Fruit fly (Drosophila melanogaster) whole organism, embryonic: ENCODE measurements around the gene Chd64.
A peak's percentile ranks its signal among the peaks of the same experiment; 100 is the strongest.

Source experiments
- Abd-B ChIP-seq: fragments of 200-800 bp; sonication (Bioruptor generic); optimal IDR thresholded peaks from 2 replicates; lab custom pipeline; 2018; ENCODE audit warnings: missing biosample characterization, mild to moderate bottlenecking, missing genetic modification characterization, moderate library complexity
- CG10565 ChIP-seq: fragments of 200-800 bp; sonication (Bioruptor generic); optimal IDR thresholded peaks from 3 replicates; lab custom pipeline; 2016; ENCODE audit warnings: missing biosample characterization, mild to moderate bottlenecking, missing genetic modification characterization
- CG10979 ChIP-seq: fragments of 200-800 bp; sonication (Bioruptor generic); optimal IDR thresholded peaks from 2 replicates; lab custom pipeline; 2018; ENCODE audit warnings: missing biosample characterization, mild to moderate bottlenecking, missing genetic modification characterization, moderate library complexity
- CG12104 ChIP-seq: fragments of 200-800 bp; sonication (Bioruptor generic); optimal IDR thresholded peaks from 3 replicates; lab custom pipeline; 2016; ENCODE audit warnings: missing biosample characterization, missing genetic modification characterization
- CG1602 ChIP-seq: fragments of 200-800 bp; sonication (Bioruptor generic); optimal IDR thresholded peaks from 3 replicates; lab custom pipeline; 2016; ENCODE audit warnings: missing biosample characterization, missing genetic modification characterization
- CG17361 ChIP-seq: fragments of 200-800 bp; sonication (Bioruptor generic); IDR thresholded peaks from 3 replicates; pipeline ENCODE4 v1.3.6; 2022; ENCODE audit warnings: missing biosample characterization, missing genetic modification characterization
- CG17385 ChIP-seq: fragments of 200-800 bp; sonication (Bioruptor generic); optimal IDR thresholded peaks from 3 replicates; lab custom pipeline; 2018; ENCODE audit warnings: missing biosample characterization, mild to moderate bottlenecking, missing genetic modification characterization
- CG17829 ChIP-seq: fragments of 200-800 bp; optimal IDR thresholded peaks from 2 replicates; lab custom pipeline; 2019; ENCODE audit warnings: missing biosample characterization, mild to moderate bottlenecking, missing genetic modification characterization, moderate library complexity
- CG2712 ChIP-seq: fragments of 200-800 bp; optimal IDR thresholded peaks from 3 replicates; lab custom pipeline; 2019; ENCODE audit warnings: missing biosample characterization, mild to moderate bottlenecking, missing genetic modification characterization, moderate library complexity
- CG30403 ChIP-seq: fragments of 200-800 bp; sonication (Bioruptor generic); optimal IDR thresholded peaks from 3 replicates; lab custom pipeline; 2016; ENCODE audit warnings: missing biosample characterization, missing genetic modification characterization
- CG32532 ChIP-seq: fragments of 200-800 bp; sonication (Bioruptor generic); IDR thresholded peaks from 2 replicates; pipeline ENCODE4 v1.3.6; 2022; ENCODE audit warnings: missing biosample characterization, missing genetic modification characterization
- CG3847 ChIP-seq: fragments of 200-800 bp; sonication (Bioruptor generic); IDR thresholded peaks from 2 replicates; pipeline ENCODE4 v1.3.6; 2022; ENCODE audit warnings: missing biosample characterization, missing genetic modification characterization
- CG4617 ChIP-seq: fragments of 200-800 bp; sonication (Bioruptor generic); optimal IDR thresholded peaks from 3 replicates; lab custom pipeline; 2016; ENCODE audit warnings: missing biosample characterization, missing genetic modification characterization, borderline replicate concordance
- CG4820 ChIP-seq: fragments of 200-800 bp; sonication (Bioruptor generic); optimal IDR thresholded peaks from 3 replicates; lab custom pipeline; 2016; ENCODE audit warnings: missing biosample characterization, missing genetic modification characterization
- CG6813 ChIP-seq: fragments of 200-800 bp; sonication (Bioruptor generic); optimal IDR thresholded peaks from 2 replicates; lab custom pipeline; 2017; ENCODE audit warnings: missing biosample characterization, missing genetic modification characterization, mild to moderate bottlenecking, moderate library complexity, missing genetic modification reagents
- CoRest ChIP-seq: fragments of 200-800 bp; sonication (Bioruptor generic); optimal IDR thresholded peaks from 3 replicates; lab custom pipeline; 2018; ENCODE audit warnings: missing biosample characterization, mild to moderate bottlenecking, missing genetic modification characterization, moderate library complexity
- Dbx ChIP-seq: fragments of 200-800 bp; sonication (Bioruptor generic); IDR thresholded peaks from 3 replicates; pipeline ENCODE4 v1.3.6; 2022; ENCODE audit warnings: missing biosample characterization, missing genetic modification characterization
- Dp ChIP-seq: fragments of 200-800 bp; sonication (Bioruptor generic); optimal IDR thresholded peaks from 2 replicates; lab custom pipeline; 2018; ENCODE audit warnings: missing biosample characterization, mild to moderate bottlenecking, missing genetic modification characterization, moderate library complexity
- Dref ChIP-seq: fragments of 200-800 bp; sonication (Bioruptor generic); IDR thresholded peaks from 2 replicates; pipeline ENCODE4 v1.3.6; 2022; ENCODE audit warnings: missing biosample characterization, missing genetic modification characterization
- Ets97D ChIP-seq: fragments of 200-800 bp; sonication (Bioruptor generic); optimal IDR thresholded peaks from 3 replicates; lab custom pipeline; 2016; ENCODE audit warnings: missing biosample characterization, missing genetic modification characterization
- Hr51 ChIP-seq, 2 experiments: fragments of 200-800 bp; sonication (Bioruptor generic); optimal IDR thresholded peaks; 2 replicates in 1 of 2; 3 replicates in 1 of 2; lab custom pipeline; 2016 to 2018; ENCODE audit warnings: missing biosample characterization in 2 of 2, missing genetic modification characterization in 2 of 2, mild to moderate bottlenecking in 1 of 2, moderate library complexity in 1 of 2
- Max ChIP-seq: fragments of 200-800 bp; sonication (Bioruptor generic); optimal IDR thresholded peaks from 2 replicates; lab custom pipeline; 2016; ENCODE audit warnings: missing biosample characterization, mild to moderate bottlenecking, missing genetic modification characterization
- Myb ChIP-seq: fragments of 200-800 bp; sonication (Bioruptor generic); optimal IDR thresholded peaks from 2 replicates; lab custom pipeline; 2016; ENCODE audit warnings: missing biosample characterization, missing genetic modification characterization
- Nf-YC ChIP-seq: fragments of 200-800 bp; optimal IDR thresholded peaks from 3 replicates; lab custom pipeline; 2019; ENCODE audit warnings: missing biosample characterization, mild to moderate bottlenecking, missing genetic modification characterization, moderate library complexity
- Stat92E ChIP-seq, 3 experiments: fragments of >200 bp in 2 of 3; fragments of 200-800 bp in 1 of 3; sonication (Bioruptor generic) in 1 of 3; optimal IDR thresholded peaks; 2 replicates each; lab custom pipeline; 2017 to 2019; ENCODE audit warnings: missing biosample characterization in 3 of 3, missing genetic modification characterization in 3 of 3, mild to moderate bottlenecking in 1 of 3, moderate library complexity in 1 of 3
- Xbp1 ChIP-seq: fragments of 200-800 bp; sonication (Bioruptor generic); optimal IDR thresholded peaks from 3 replicates; lab custom pipeline; 2016; ENCODE audit warnings: missing biosample characterization, mild to moderate bottlenecking, missing genetic modification characterization
- Xrp1 ChIP-seq: fragments of 200-800 bp; sonication (Bioruptor generic); IDR thresholded peaks from 2 replicates; pipeline ENCODE4 v1.3.6; 2022; ENCODE audit warnings: missing biosample characterization, missing genetic modification characterization
- al ChIP-seq: fragments of 200-800 bp; sonication (Bioruptor generic); IDR thresholded peaks from 2 replicates; pipeline ENCODE4 v1.3.6; 2022; ENCODE audit warnings: missing biosample characterization, missing genetic modification characterization
- ato ChIP-seq: fragments of 200-800 bp; sonication (Bioruptor generic); IDR thresholded peaks from 2 replicates; pipeline ENCODE4 v1.3.6; 2022; ENCODE audit warnings: missing biosample characterization, missing genetic modification characterization; ENCODE audit not compliant: partially characterized antibody
- bcd ChIP-seq: fragments of 200-800 bp; sonication (Bioruptor generic); optimal IDR thresholded peaks from 2 replicates; lab custom pipeline; 2017; ENCODE audit warnings: missing biosample characterization, mild to moderate bottlenecking, missing genetic modification characterization
- chm ChIP-seq: fragments of 200-800 bp; sonication (Bioruptor generic); IDR thresholded peaks from 2 replicates; pipeline ENCODE4 v1.3.6; 2022; ENCODE audit warnings: missing biosample characterization, missing genetic modification characterization
- da ChIP-seq: fragments of 200-800 bp; sonication (Bioruptor generic); optimal IDR thresholded peaks from 2 replicates; lab custom pipeline; 2016; ENCODE audit warnings: missing biosample characterization, missing genetic modification characterization
- gfzf ChIP-seq: fragments of 200-800 bp; sonication (Bioruptor generic); optimal IDR thresholded peaks from 2 replicates; lab custom pipeline; 2016; ENCODE audit warnings: missing biosample characterization, mild to moderate bottlenecking, missing genetic modification characterization, moderate library complexity
- grau ChIP-seq: fragments of 200-800 bp; optimal IDR thresholded peaks from 3 replicates; lab custom pipeline; 2019; ENCODE audit warnings: missing biosample characterization, mild to moderate bottlenecking, missing genetic modification characterization, moderate library complexity
- her ChIP-seq: fragments of 200-800 bp; sonication (Bioruptor generic); optimal IDR thresholded peaks from 2 replicates; lab custom pipeline; 2016; ENCODE audit warnings: missing biosample characterization, missing genetic modification characterization
- inv ChIP-seq: fragments of 200-800 bp; sonication (Bioruptor generic); IDR thresholded peaks from 2 replicates; pipeline ENCODE4 v1.3.6; 2022; ENCODE audit warnings: missing biosample characterization, missing genetic modification characterization; ENCODE audit not compliant: partially characterized antibody
- klu ChIP-seq: fragments of 200-800 bp; sonication (Bioruptor generic); IDR thresholded peaks from 2 replicates; pipeline ENCODE4 v1.3.6; 2022; ENCODE audit warnings: missing biosample characterization, missing genetic modification characterization
- knrl ChIP-seq: fragments of 200-800 bp; sonication (Bioruptor generic); IDR thresholded peaks from 3 replicates; pipeline ENCODE4 v1.3.6; 2022; ENCODE audit warnings: missing biosample characterization, missing genetic modification characterization; ENCODE audit not compliant: partially characterized antibody
- lbe ChIP-seq: fragments of 200-800 bp; sonication (Bioruptor generic); optimal IDR thresholded peaks from 2 replicates; lab custom pipeline; 2016; ENCODE audit warnings: missing biosample characterization, mild to moderate bottlenecking, missing genetic modification characterization
- luna ChIP-seq: fragments of 200-800 bp; sonication (Bioruptor generic); optimal IDR thresholded peaks from 2 replicates; lab custom pipeline; 2016; ENCODE audit warnings: missing biosample characterization, missing genetic modification characterization
- onecut ChIP-seq: fragments of 200-800 bp; sonication (Bioruptor generic); IDR thresholded peaks from 2 replicates; pipeline ENCODE4 v1.3.6; 2022; ENCODE audit warnings: missing biosample characterization, missing genetic modification characterization
- otp ChIP-seq: fragments of 200-800 bp; sonication (Bioruptor generic); IDR thresholded peaks from 3 replicates; pipeline ENCODE4, ENCODE4 v1.3.6; 2022; ENCODE audit warnings: missing biosample characterization, missing genetic modification characterization
- sc ChIP-seq, 3 experiments: fragments of >200 bp in 2 of 3; fragments of 200-800 bp in 1 of 3; sonication (Bioruptor generic) in 1 of 3; optimal IDR thresholded peaks; 2 replicates in 2 of 3; 3 replicates in 1 of 3; lab custom pipeline; 2017; ENCODE audit warnings: mild to moderate bottlenecking in 1 of 3, missing biosample characterization in 1 of 3, missing genetic modification characterization in 1 of 3, missing genetic modification reagents in 1 of 3
- scrt ChIP-seq: fragments of 200-800 bp; sonication (Bioruptor generic); optimal IDR thresholded peaks from 2 replicates; lab custom pipeline; 2018; ENCODE audit warnings: missing biosample characterization, mild to moderate bottlenecking, missing genetic modification characterization, moderate library complexity
- toy ChIP-seq: fragments of 200-800 bp; sonication (Bioruptor generic); IDR thresholded peaks from 2 replicates; pipeline ENCODE4 v1.3.6; 2022; ENCODE audit warnings: missing biosample characterization, missing genetic modification characterization
- vvl ChIP-seq: fragments of 200-800 bp; sonication (Bioruptor generic); IDR thresholded peaks from 2 replicates; pipeline ENCODE4 v1.3.6; 2022; ENCODE audit warnings: missing biosample characterization, missing genetic modification characterization
- wdn ChIP-seq: fragments of 200-800 bp; sonication (Bioruptor generic); IDR thresholded peaks from 2 replicates; pipeline ENCODE4 v1.3.6; 2022; ENCODE audit warnings: missing biosample characterization, missing genetic modification characterization

Chd64 gene

DNA sequence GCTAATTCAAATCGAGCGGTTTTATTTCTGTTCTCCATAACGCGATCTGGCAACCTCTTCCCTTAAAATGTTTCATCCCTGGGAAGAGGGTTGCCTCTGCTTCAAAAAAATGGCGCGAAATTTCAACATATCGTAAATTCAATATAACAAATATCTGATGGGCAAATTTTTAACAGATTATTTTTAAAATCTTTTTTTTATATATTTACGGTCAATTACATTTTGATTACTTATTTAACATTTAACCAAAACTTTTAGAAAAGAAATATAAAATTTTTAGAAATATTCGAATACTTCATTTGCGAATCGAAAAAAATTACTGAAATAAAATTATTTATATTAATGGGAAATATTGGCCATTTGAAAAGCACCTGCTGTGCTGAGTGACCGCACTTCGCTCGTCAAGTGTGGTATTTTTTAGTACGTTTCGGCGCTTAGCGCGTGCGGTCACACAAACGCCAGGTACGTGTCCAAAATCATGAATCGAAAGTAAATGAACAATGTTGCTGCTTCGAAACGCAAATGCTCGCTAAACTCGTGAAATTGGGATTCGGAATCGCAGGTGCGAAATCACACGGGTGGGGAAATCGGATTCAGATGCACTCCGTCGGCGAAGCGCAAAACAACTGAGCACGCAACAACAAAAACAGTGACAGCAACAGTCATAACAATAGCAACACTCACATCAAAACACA lies 47.9 kb upstream of the Chd64 start, which contains the start of gene Ero1L (continued):
- no peak for TF ChIP-seq toy (GFP tag; lab: Robert Waterston, UW)
- TF ChIP-seq al (GFP tag; lab: Robert Waterston, UW), result no peak
- no peak for TF ChIP-seq CG17385 (GFP tag; lab: Kevin White, UChicago)
- peak; percentile 29 for TF ChIP-seq Ets97D (GFP tag; lab: Kevin White, UChicago)
- peak in 1 of 2 experiments; percentile 54 for TF ChIP-seq Hr51 (GFP tag; optimal IDR thresholded peaks at IDR 0.05; lab: Kevin White, UChicago)
- TF ChIP-seq CG10979 (tag; lab: Kevin White, UChicago), result peak; percentile 29
- TF ChIP-seq Dbx, result 0 out of 3 replicates have a peak, but pooled peaks have one; percentile 60
- TF ChIP-seq Abd-B (GFP tag; lab: Kevin White, UChicago), result peak; percentile 51
- peak; percentile 27; the same call in 1 of the 2 replicates for TF ChIP-seq Xrp1 (GFP tag; lab: Robert Waterston, UW)
- peak; percentile 25 for TF ChIP-seq CG1602
- no peak for TF ChIP-seq bcd (GFP tag; lab: Kevin White, UChicago)
- no peak for TF ChIP-seq luna (GFP tag; lab: Kevin White, UChicago)
- TF ChIP-seq Xbp1, result peak; percentile 17
- peak; percentile 69 for TF ChIP-seq CoRest
- TF ChIP-seq CG2712, result peak; percentile 49
- peak; percentile 98 for TF ChIP-seq Dp
- peak; percentile 87 for TF ChIP-seq CG4617
- TF ChIP-seq da (GFP tag; lab: Kevin White, UChicago), result no peak
- peak; percentile 23; the same call in 1 of the 2 replicates for TF ChIP-seq CG32532 (GFP tag; lab: Robert Waterston, UW)
- peak; percentile 30; the same call in 1 of the 3 replicates for TF ChIP-seq otp
- peak in 1 of 3 experiments; percentile 24 for TF ChIP-seq Stat92E (GFP tag; optimal IDR thresholded peaks at IDR 0.05; lab: Kevin White, UChicago)
- TF ChIP-seq sc (optimal IDR thresholded peaks at IDR 0.05; lab: Kevin White, UChicago), result no peak
- TF ChIP-seq sc (GFP tag; optimal IDR thresholded peaks at IDR 0.05; lab: Kevin White, UChicago), result no peak
- peak; percentile 29; the same call in 1 of the 2 replicates for TF ChIP-seq Dref (GFP tag; lab: Robert Waterston, UW)
- peak; percentile 27 for TF ChIP-seq her (GFP tag; lab: Kevin White, UChicago)
- TF ChIP-seq CG12104 (GFP tag; lab: Kevin White, UChicago), result peak; percentile 18
- TF ChIP-seq onecut (GFP tag; lab: Robert Waterston, UW), result peak; percentile 26; the same call in 1 of the 2 replicates
- no peak for TF ChIP-seq inv (GFP tag; lab: Robert Waterston, UW)
- no peak; the same call in 1 of the 2 replicates for TF ChIP-seq klu (GFP tag; lab: Robert Waterston, UW)
- TF ChIP-seq CG17361 (GFP tag; lab: Robert Waterston, UW), result peak; percentile 68; the same call in 2 of the 3 replicates
- TF ChIP-seq CG17829 (tag; lab: Kevin White, UChicago), result peak; percentile 52
- peak; percentile 11 for TF ChIP-seq CG4820 (GFP tag; lab: Kevin White, UChicago)
- TF ChIP-seq chm (GFP tag; lab: Robert Waterston, UW), result 0 out of 2 replicates have a peak, but pooled peaks have one; percentile 6
- TF ChIP-seq grau (tag; lab: Kevin White, UChicago), result peak; percentile 12
- no peak for TF ChIP-seq CG6813 (GFP tag; lab: Kevin White, UChicago)
- peak; percentile 54 for TF ChIP-seq CG3847 (GFP tag; lab: Robert Waterston, UW)
- TF ChIP-seq wdn (GFP tag; lab: Robert Waterston, UW), result 0 out of 2 replicates have a peak, but pooled peaks have one; percentile 42
- TF ChIP-seq lbe (GFP tag; lab: Kevin White, UChicago), result peak; percentile 53
- peak; percentile 16 for TF ChIP-seq CG30403 (GFP tag; lab: Kevin White, UChicago)
- peak; percentile 15 for TF ChIP-seq scrt (GFP tag; lab: Kevin White, UChicago)
- peak; percentile 87 for TF ChIP-seq gfzf (GFP tag; lab: Kevin White, UChicago)
- peak; percentile 44 for TF ChIP-seq vvl (GFP tag; lab: Robert Waterston, UW)
- TF ChIP-seq knrl (GFP tag; lab: Robert Waterston, UW), result 0 out of 3 replicates have a peak, but pooled peaks have one; percentile 47
- TF ChIP-seq ato, result 0 out of 2 replicates have a peak, but pooled peaks have one; percentile 50
- peak; percentile 60 for TF ChIP-seq Nf-YC (tag; lab: Kevin White, UChicago)
- peak; percentile 39 for TF ChIP-seq Max (GFP tag; lab: Kevin White, UChicago)
- TF ChIP-seq Myb (GFP tag; lab: Kevin White, UChicago), result peak; percentile 93
- TF ChIP-seq CG10565 (GFP tag; lab: Kevin White, UChicago), result no peak
